Worm (Caenorhabditis elegans): ENCODE results near the gene xpf-1.

ce11 chrII:11748494-11748893 is 52.5 kb downstream of the xpf-1 start, which contains the start of the genes F44E5.17 and gpb-1:
- no peak for TF ChIP-seq sdc-2 (tag; optimal IDR thresholded peaks at IDR 0.05)
- TF ChIP-seq lin-11 (tag; optimal IDR thresholded peaks at IDR 0.05), result no peak
- TF ChIP-seq ceh-2 (tag; optimal IDR thresholded peaks at IDR 0.05), result no peak
- no peak for TF ChIP-seq pqm-1 (tag; optimal IDR thresholded peaks at IDR 0.05)
- no peak for TF ChIP-seq ceh-24 (tag; optimal IDR thresholded peaks at IDR 0.05)
- TF ChIP-seq nhr-11 (tag; optimal IDR thresholded peaks at IDR 0.05), result no peak
- TF ChIP-seq ceh-9 (tag; optimal IDR thresholded peaks at IDR 0.05), result no peak
- TF ChIP-seq pros-1 (tag; optimal IDR thresholded peaks at IDR 0.05), result no peak
- TF ChIP-seq ceh-34 (tag; optimal IDR thresholded peaks at IDR 0.05), result no peak
- no peak for TF ChIP-seq che-1 (tag; optimal IDR thresholded peaks at IDR 0.05)
